Fruit fly (Drosophila melanogaster) whole organism, embryonic: ENCODE results near the gene ETHR.

Source experiments
- Abd-B ChIP-seq: fragments of 200-800 bp; sonication (Bioruptor generic); optimal IDR thresholded peaks from 2 replicates; lab custom pipeline; 2018; ENCODE audit warnings: missing biosample characterization, mild to moderate bottlenecking, missing genetic modification characterization, moderate library complexity
- Aef1 ChIP-seq: fragments of 200-800 bp; sonication (Bioruptor generic); IDR thresholded peaks from 3 replicates; pipeline ENCODE4 v1.3.6; 2022; ENCODE audit warnings: missing biosample characterization, missing genetic modification characterization
- Bgb ChIP-seq: fragments of 200-800 bp; sonication (Bioruptor generic); IDR thresholded peaks from 2 replicates; pipeline ENCODE4 v1.3.6; 2022; ENCODE audit warnings: missing biosample characterization, missing genetic modification characterization; ENCODE audit not compliant: partially characterized antibody
- BtbVII ChIP-seq: fragments of 200-800 bp; sonication (Bioruptor generic); optimal IDR thresholded peaks from 3 replicates; lab custom pipeline; 2017; ENCODE audit warnings: missing biosample characterization, mild to moderate bottlenecking, missing genetic modification characterization
- CG10267 ChIP-seq: fragments of 200-800 bp; sonication (Bioruptor generic); optimal IDR thresholded peaks from 2 replicates; lab custom pipeline; 2018; ENCODE audit warnings: missing biosample characterization, mild to moderate bottlenecking, missing genetic modification characterization, moderate library complexity
- CG10366 ChIP-seq: fragments of 200-800 bp; sonication (Bioruptor generic); IDR thresholded peaks from 2 replicates; pipeline ENCODE4 v1.3.6; 2022; ENCODE audit warnings: missing biosample characterization, missing genetic modification characterization
- CG12104 ChIP-seq: fragments of 200-800 bp; sonication (Bioruptor generic); optimal IDR thresholded peaks from 3 replicates; lab custom pipeline; 2016; ENCODE audit warnings: missing biosample characterization, missing genetic modification characterization
- CG12155 ChIP-seq: fragments of 200-800 bp; sonication (Bioruptor generic); optimal IDR thresholded peaks from 3 replicates; lab custom pipeline; 2016; ENCODE audit warnings: missing biosample characterization, missing genetic modification characterization
- CG17186 ChIP-seq: fragments of 200-800 bp; sonication (Bioruptor generic); optimal IDR thresholded peaks from 3 replicates; lab custom pipeline; 2017; ENCODE audit warnings: missing biosample characterization, missing genetic modification reagents, missing genetic modification characterization
- CG18599 ChIP-seq: fragments of 200-800 bp; sonication (Bioruptor generic); optimal IDR thresholded peaks from 3 replicates; lab custom pipeline; 2017; ENCODE audit warnings: missing biosample characterization, missing genetic modification characterization, mild to moderate bottlenecking, moderate library complexity, missing genetic modification reagents
- CG30431 ChIP-seq: fragments of 200-800 bp; sonication (Bioruptor generic); optimal IDR thresholded peaks from 2 replicates; lab custom pipeline; 2017; ENCODE audit warnings: missing biosample characterization, missing genetic modification characterization
- CG3065 ChIP-seq: fragments of 200-800 bp; sonication (Bioruptor generic); optimal IDR thresholded peaks from 2 replicates; lab custom pipeline; 2016; ENCODE audit warnings: missing biosample characterization, missing genetic modification characterization
- CG31224 ChIP-seq: fragments of 200-800 bp; sonication (Bioruptor generic); IDR thresholded peaks from 2 replicates; pipeline ENCODE4 v1.3.6; 2022; ENCODE audit warnings: missing biosample characterization, missing genetic modification characterization
- CG3726 ChIP-seq: fragments of 200-800 bp; sonication (Bioruptor generic); IDR thresholded peaks from 3 replicates; pipeline ENCODE4, ENCODE4 v1.3.6; 2022; ENCODE audit warnings: missing biosample characterization, missing genetic modification characterization
- CG3838 ChIP-seq: fragments of 200-800 bp; sonication (Bioruptor generic); optimal IDR thresholded peaks from 3 replicates; lab custom pipeline; 2016; ENCODE audit warnings: missing biosample characterization, missing genetic modification characterization
- CG4730 ChIP-seq: fragments of 200-800 bp; sonication (Bioruptor generic); IDR thresholded peaks from 2 replicates; pipeline ENCODE4 v1.3.6; 2022; ENCODE audit warnings: missing biosample characterization, missing genetic modification characterization
- CG5180 ChIP-seq: fragments of 200-800 bp; sonication (Bioruptor generic); optimal IDR thresholded peaks from 3 replicates; lab custom pipeline; 2017; ENCODE audit warnings: missing biosample characterization, missing genetic modification characterization, mild to moderate bottlenecking, moderate library complexity, missing genetic modification reagents
- CG8478 ChIP-seq: fragments of >200 bp; optimal IDR thresholded peaks from 2 replicates; lab custom pipeline; 2018
- CoRest ChIP-seq: fragments of 200-800 bp; sonication (Bioruptor generic); optimal IDR thresholded peaks from 3 replicates; lab custom pipeline; 2018; ENCODE audit warnings: missing biosample characterization, mild to moderate bottlenecking, missing genetic modification characterization, moderate library complexity
- ERR ChIP-seq: fragments of 200-800 bp; sonication (Bioruptor generic); optimal IDR thresholded peaks from 2 replicates; lab custom pipeline; 2016; ENCODE audit warnings: missing biosample characterization, missing genetic modification characterization
- Elba2 ChIP-seq: fragments of 200-800 bp; sonication (Bioruptor generic); optimal IDR thresholded peaks from 3 replicates; lab custom pipeline; 2016; ENCODE audit warnings: missing biosample characterization, missing genetic modification characterization
- Fer1 ChIP-seq: fragments of 200-800 bp; sonication (Bioruptor generic); optimal IDR thresholded peaks from 2 replicates; lab custom pipeline; 2017; ENCODE audit warnings: missing biosample characterization, mild to moderate bottlenecking, missing genetic modification characterization
- H15 ChIP-seq: fragments of 200-800 bp; sonication (Bioruptor generic); IDR thresholded peaks from 3 replicates; pipeline ENCODE4 v1.3.6; 2022; ENCODE audit warnings: missing biosample characterization, missing genetic modification characterization
- HLH4C ChIP-seq: fragments of 200-800 bp; sonication (Bioruptor generic); IDR thresholded peaks from 3 replicates; pipeline ENCODE4 v1.3.6; 2022; ENCODE audit warnings: missing biosample characterization, missing genetic modification characterization; ENCODE audit not compliant: partially characterized antibody
- Hr3 ChIP-seq: fragments of 200-800 bp; sonication (Bioruptor generic); optimal IDR thresholded peaks from 3 replicates; lab custom pipeline; 2016; ENCODE audit warnings: missing biosample characterization, missing genetic modification characterization
- MESR4 ChIP-seq: fragments of 200-800 bp; sonication (Bioruptor generic); optimal IDR thresholded peaks from 2 replicates; lab custom pipeline; 2018; ENCODE audit warnings: missing biosample characterization, mild to moderate bottlenecking, missing genetic modification characterization, moderate library complexity
- Mes4 ChIP-seq: fragments of 200-800 bp; sonication (Bioruptor generic); optimal IDR thresholded peaks from 2 replicates; lab custom pipeline; 2016; ENCODE audit warnings: missing biosample characterization, missing genetic modification characterization
- NFAT ChIP-seq: fragments of 200-800 bp; sonication (Bioruptor generic); IDR thresholded peaks from 2 replicates; pipeline ENCODE4 v1.3.6; 2022; ENCODE audit warnings: missing biosample characterization, missing genetic modification characterization
- NfI ChIP-seq: fragments of 200-800 bp; sonication (Bioruptor generic); optimal IDR thresholded peaks from 3 replicates; lab custom pipeline; 2018; ENCODE audit warnings: missing biosample characterization, mild to moderate bottlenecking, missing genetic modification characterization, moderate library complexity
- Oli ChIP-seq: fragments of 200-800 bp; sonication (Bioruptor generic); optimal IDR thresholded peaks from 2 replicates; lab custom pipeline; 2018; ENCODE audit warnings: missing biosample characterization, mild to moderate bottlenecking, missing genetic modification characterization, moderate library complexity
- Ptx1 ChIP-seq: fragments of 200-800 bp; sonication (Bioruptor generic); IDR thresholded peaks from 2 replicates; pipeline ENCODE4 v1.3.6; 2022; ENCODE audit warnings: missing biosample characterization, missing genetic modification characterization
- Rfx ChIP-seq: fragments of 200-800 bp; sonication (Bioruptor generic); IDR thresholded peaks from 2 replicates; pipeline ENCODE4 v1.3.6; 2022; ENCODE audit warnings: missing biosample characterization, missing genetic modification characterization
- Usf ChIP-seq: fragments of 200-800 bp; sonication (Bioruptor generic); optimal IDR thresholded peaks from 2 replicates; lab custom pipeline; 2017; ENCODE audit warnings: missing genotype, missing biosample characterization, missing genetic modification characterization
- Xrp1 ChIP-seq: fragments of 200-800 bp; sonication (Bioruptor generic); IDR thresholded peaks from 2 replicates; pipeline ENCODE4 v1.3.6; 2022; ENCODE audit warnings: missing biosample characterization, missing genetic modification characterization
- ap ChIP-seq: fragments of 200-800 bp; sonication (Bioruptor generic); IDR thresholded peaks from 2 replicates; pipeline ENCODE4 v1.3.6; 2022; ENCODE audit warnings: missing biosample characterization, missing genetic modification characterization
- chm ChIP-seq: fragments of 200-800 bp; sonication (Bioruptor generic); IDR thresholded peaks from 2 replicates; pipeline ENCODE4 v1.3.6; 2022; ENCODE audit warnings: missing biosample characterization, missing genetic modification characterization
- chn ChIP-seq: fragments of 200-800 bp; sonication (Bioruptor generic); optimal IDR thresholded peaks from 2 replicates; lab custom pipeline; 2016; ENCODE audit warnings: missing biosample characterization, missing genetic modification characterization
- crc ChIP-seq: fragments of 200-800 bp; sonication (Bioruptor generic); optimal IDR thresholded peaks from 2 replicates; lab custom pipeline; 2016; ENCODE audit warnings: missing biosample characterization, missing genetic modification characterization
- crol ChIP-seq: fragments of 200-800 bp; sonication (Bioruptor generic); IDR thresholded peaks from 2 replicates; pipeline ENCODE4 v1.3.6; 2022; ENCODE audit warnings: missing biosample characterization, missing genetic modification characterization
- dimm ChIP-seq: fragments of 200-800 bp; sonication (Bioruptor generic); IDR thresholded peaks from 2 replicates; pipeline ENCODE4 v1.3.6; 2022; ENCODE audit warnings: missing biosample characterization, missing genetic modification characterization
- en ChIP-seq: fragments of 200-800 bp; sonication (Bioruptor generic); optimal IDR thresholded peaks from 2 replicates; lab custom pipeline; 2016; ENCODE audit warnings: missing biosample characterization, missing genetic modification characterization
- fru ChIP-seq: fragments of >200 bp; optimal IDR thresholded peaks from 2 replicates; lab custom pipeline; 2017
- hb ChIP-seq: fragments of 200-800 bp; sonication (Bioruptor generic); IDR thresholded peaks from 3 replicates; pipeline ENCODE4 v1.3.6; 2022; ENCODE audit warnings: missing biosample characterization, missing genetic modification characterization; ENCODE audit not compliant: partially characterized antibody
- lilli ChIP-seq: fragments of 200-800 bp; sonication (Bioruptor generic); optimal IDR thresholded peaks from 3 replicates; lab custom pipeline; 2016; ENCODE audit warnings: missing biosample characterization, missing genetic modification characterization
- pnt ChIP-seq: fragments of 200-800 bp; sonication (Bioruptor generic); optimal IDR thresholded peaks from 3 replicates; lab custom pipeline; 2016; ENCODE audit warnings: missing biosample characterization, missing genetic modification characterization
- pros ChIP-seq: fragments of 200-800 bp; sonication (Bioruptor generic); optimal IDR thresholded peaks from 3 replicates; lab custom pipeline; 2019; ENCODE audit warnings: missing biosample characterization, mild to moderate bottlenecking, missing genetic modification characterization, moderate library complexity
- ro ChIP-seq: fragments of 200-800 bp; sonication (Bioruptor generic); IDR thresholded peaks from 2 replicates; pipeline ENCODE4 v1.3.6; 2022; ENCODE audit warnings: missing biosample characterization, missing genetic modification characterization
- row ChIP-seq: fragments of 200-800 bp; sonication (Bioruptor generic); IDR thresholded peaks from 3 replicates; pipeline ENCODE4 v1.3.6; 2022; ENCODE audit warnings: missing biosample characterization, missing genetic modification characterization
- sisA ChIP-seq: fragments of 200-800 bp; sonication (Bioruptor generic); IDR thresholded peaks from 2 replicates; pipeline ENCODE4 v1.3.6; 2022; ENCODE audit warnings: missing biosample characterization, missing genetic modification characterization
- sob ChIP-seq: fragments of 200-800 bp; sonication (Bioruptor generic); IDR thresholded peaks from 2 replicates; pipeline ENCODE4 v1.3.6; 2022; ENCODE audit warnings: missing biosample characterization, missing genetic modification characterization
- ssp ChIP-seq: fragments of 200-800 bp; sonication (Bioruptor generic); IDR thresholded peaks from 2 replicates; pipeline ENCODE4 v1.3.6; 2022; ENCODE audit warnings: missing biosample characterization, missing genetic modification characterization
- trh ChIP-seq: fragments of 200-800 bp; sonication (Bioruptor generic); optimal IDR thresholded peaks from 2 replicates; lab custom pipeline; 2016; ENCODE audit warnings: missing biosample characterization, missing genetic modification characterization

ETHR gene

dm6 chr3R:21296038-21296727, 49.4 kb downstream of the ETHR start (continued):
- TF ChIP-seq crc (GFP tag; lab: Kevin White, UChicago) (peak; percentile 64), CG31224 (no peak), ssp (GFP tag; lab: Robert Waterston, UW) (no peak), crol (GFP tag; lab: Robert Waterston, UW) (no peak), sisA (no peak), CG12155 (GFP tag; lab: Kevin White, UChicago) (peak; percentile 86), BtbVII (GFP tag; lab: Kevin White, UChicago) (peak; percentile 93), MESR4 (peak; percentile 32), en (GFP tag; lab: Kevin White, UChicago) (no peak), Ptx1 (GFP tag; lab: Robert Waterston, UW) (no peak), CG4730 (no peak), chn (peak; percentile 75), hb (GFP tag; lab: Robert Waterston, UW) (no peak), Rfx (no peak), Mes4 (GFP tag; lab: Kevin White, UChicago) (no peak), Oli (tag; lab: Kevin White, UChicago) (peak; percentile 87), CG3726 (GFP tag; lab: Robert Waterston, UW) (no peak), CoRest (tag; lab: Kevin White, UChicago) (peak; percentile 91), lilli (GFP tag; lab: Kevin White, UChicago) (peak; percentile 84), NFAT (no peak), CG30431 (GFP tag; lab: Kevin White, UChicago) (peak; percentile 68), H15 (no peak), CG10267 (tag; lab: Kevin White, UChicago) (peak; percentile 86), fru (lab: Kevin White, UChicago) (no peak), CG5180 (GFP tag; lab: Kevin White, UChicago) (peak; percentile 73), Usf (peak; percentile 81), Hr3 (GFP tag; lab: Kevin White, UChicago) (peak; percentile 82), chm (GFP tag; lab: Robert Waterston, UW) (no peak), Aef1 (GFP tag; lab: Robert Waterston, UW) (no peak), sob (GFP tag; lab: Robert Waterston, UW) (no peak), Elba2 (no peak), Fer1 (GFP tag; lab: Kevin White, UChicago) (peak; percentile 94), Bgb (GFP tag; lab: Robert Waterston, UW) (no peak), ap (no peak), CG3838 (GFP tag; lab: Kevin White, UChicago) (peak; percentile 84), CG10366 (GFP tag; lab: Robert Waterston, UW) (no peak), CG17186 (GFP tag; lab: Kevin White, UChicago) (no peak), ro (GFP tag; lab: Robert Waterston, UW) (no peak), NfI (GFP tag; lab: Kevin White, UChicago) (peak; percentile 90), Xrp1 (GFP tag; lab: Robert Waterston, UW) (no peak), CG12104 (peak; percentile 61), pros (GFP tag; lab: Kevin White, UChicago) (peak; percentile 69), ERR (GFP tag; lab: Kevin White, UChicago) (peak; percentile 42), dimm (GFP tag; lab: Robert Waterston, UW) (no peak), trh (peak; percentile 72), row (GFP tag; lab: Robert Waterston, UW) (no peak), pnt (no peak), Abd-B (peak; percentile 83), CG8478 (no peak), CG3065 (GFP tag; lab: Kevin White, UChicago) (peak; percentile 44), CG18599 (GFP tag; lab: Kevin White, UChicago) (peak; percentile 95), HLH4C (GFP tag; lab: Robert Waterston, UW) (no peak)
